Worm (Caenorhabditis elegans) whole organism, early embryonic: ENCODE results near the gene F48G7.8.

Experiments used
- B0310.2 ChIP-seq: sonication (generic microtip); optimal IDR thresholded peaks from 2 replicates; lab custom pipeline; 2016; ENCODE audit warnings: mild to moderate bottlenecking, missing genetic modification characterization, missing compliant biosample characterization
- ama-1 ChIP-seq: fragments of 150-350 bp; optimal IDR thresholded peaks from 2 replicates; lab custom pipeline; 2014
- ceh-13 ChIP-seq: fragments of 200-800 bp; sonication (Bioruptor generic); optimal IDR thresholded peaks from 2 replicates; lab custom pipeline; 2018; ENCODE audit warnings: mild to moderate bottlenecking, missing genetic modification characterization, missing compliant biosample characterization
- ets-7 ChIP-seq: sonication (generic microtip); optimal IDR thresholded peaks from 2 replicates; lab custom pipeline; 2016; ENCODE audit warnings: missing genotype, missing genetic modification characterization, missing compliant biosample characterization
- flt-1 ChIP-seq: fragments of 200-800 bp; sonication (Bioruptor generic); IDR thresholded peaks from 2 replicates; pipeline ENCODE4 v1.3.6; 2022; ENCODE audit warnings: missing genetic modification characterization, missing compliant biosample characterization
- hmbx-1 ChIP-seq: sonication (generic microtip); optimal IDR thresholded peaks from 2 replicates; lab custom pipeline; 2016; ENCODE audit warnings: mild to moderate bottlenecking, missing genetic modification characterization, missing compliant biosample characterization
- hmg-4 ChIP-seq: fragments of 200-800 bp; sonication (Bioruptor generic); optimal IDR thresholded peaks from 2 replicates; lab custom pipeline; 2018; ENCODE audit warnings: mild to moderate bottlenecking, missing genetic modification characterization, missing compliant biosample characterization
- pes-1 ChIP-seq: fragments of 200-800 bp; sonication (Bioruptor generic); IDR thresholded peaks from 2 replicates; pipeline ENCODE4 v1.3.6; 2022; ENCODE audit warnings: missing genetic modification reagents, missing genetic modification characterization, missing compliant biosample characterization
- sea-1 ChIP-seq: fragments of 200-800 bp; sonication (Bioruptor generic); conservative IDR thresholded peaks from 2 replicates; pipeline ENCODE4 v1.3.6; 2022; ENCODE audit warnings: missing genetic modification characterization, missing compliant biosample characterization
- tbx-11 ChIP-seq: fragments of 200-800 bp; sonication (Bioruptor generic); IDR thresholded peaks from 2 replicates; pipeline ENCODE4 v1.3.6; 2022; ENCODE audit warnings: missing genetic modification characterization, missing compliant biosample characterization
- tra-4 ChIP-seq: sonication (generic microtip); optimal IDR thresholded peaks from 2 replicates; lab custom pipeline; 2017; ENCODE audit warnings: missing genetic modification characterization, missing compliant biosample characterization

DNA sequence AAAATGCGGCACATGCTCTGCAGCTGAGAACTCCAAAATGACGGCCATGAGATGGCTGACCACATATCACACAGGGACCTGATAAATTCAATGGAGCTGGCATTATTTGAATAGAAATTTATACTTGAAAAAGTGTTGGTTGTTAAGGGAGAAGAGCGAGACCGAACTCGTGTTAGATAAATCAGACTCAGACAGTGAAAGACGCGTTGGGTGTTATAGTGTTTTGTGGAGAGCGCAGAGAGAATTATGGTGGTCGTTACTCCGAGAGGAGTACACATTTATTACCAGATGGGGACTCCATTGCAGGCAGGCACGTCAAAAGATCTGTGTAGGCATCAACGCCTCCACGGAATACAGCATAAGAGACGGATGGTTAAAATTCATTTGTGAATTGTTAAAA is 15.3 kb upstream of the F48G7.8 start, which contains the start of gene nhr-190:
- TF ChIP-seq ama-1 (no peak), ets-7 (tag; lab: Kevin White, UChicago) (no peak), flt-1 (GFP tag; lab: Robert Waterston, UW) (no peak), ceh-13 (GFP tag; lab: Kevin White, UChicago) (no peak), B0310.2 (tag; lab: Kevin White, UChicago) (no peak), pes-1 (GFP tag; lab: Robert Waterston, UW) (no peak), hmbx-1 (tag; lab: Kevin White, UChicago) (no peak), sea-1 (GFP tag; lab: Robert Waterston, UW) (no peak), tbx-11 (GFP tag; lab: Robert Waterston, UW) (no peak), tra-4 (tag; lab: Kevin White, UChicago) (no peak), hmg-4 (no peak)
